Worm (Caenorhabditis elegans) whole organism, late embryonic: ENCODE data around the gene gtf-2E2.
A peak's percentile ranks its signal among the peaks of the same experiment; 100 is the strongest.

Experiments
- C08G9.2 ChIP-seq: sonication (generic microtip); optimal IDR thresholded peaks from 2 replicates; lab custom pipeline; 2016; ENCODE audit warnings: mild to moderate bottlenecking, missing genetic modification characterization, moderate library complexity, missing compliant biosample characterization
- K02D7.2 ChIP-seq: sonication (generic microtip); optimal IDR thresholded peaks from 2 replicates; lab custom pipeline; 2017; ENCODE audit warnings: mild to moderate bottlenecking, missing genetic modification characterization, missing compliant biosample characterization
- K09A11.1 ChIP-seq: sonication (generic microtip); optimal IDR thresholded peaks from 2 replicates; lab custom pipeline; 2017; ENCODE audit warnings: antibody characterized with exemption, mild to moderate bottlenecking, missing genetic modification characterization, missing compliant biosample characterization; ENCODE audit not compliant: insufficient read depth
- Y22D7AL.16 ChIP-seq: sonication (generic microtip); optimal IDR thresholded peaks from 2 replicates; lab custom pipeline; 2016; ENCODE audit warnings: missing genetic modification characterization, missing compliant biosample characterization
- ceh-22 ChIP-seq: sonication (generic microtip); optimal IDR thresholded peaks from 2 replicates; lab custom pipeline; 2017; ENCODE audit warnings: missing biosample characterization, missing genetic modification characterization
- ceh-24 ChIP-seq: sonication (generic microtip); optimal IDR thresholded peaks from 2 replicates; lab custom pipeline; 2016; ENCODE audit warnings: mild to moderate bottlenecking, missing genetic modification characterization, missing compliant biosample characterization
- ceh-30 ChIP-seq: fragments of 150-350 bp; optimal IDR thresholded peaks from 2 replicates; lab custom pipeline; 2014; ENCODE audit warnings: missing biosample characterization, missing genetic modification characterization
- ceh-31 ChIP-seq: sonication (generic microtip); optimal IDR thresholded peaks from 2 replicates; lab custom pipeline; 2016; ENCODE audit warnings: missing genetic modification characterization, missing compliant biosample characterization
- ceh-34 ChIP-seq: sonication (generic microtip); optimal IDR thresholded peaks from 2 replicates; lab custom pipeline; 2016; ENCODE audit warnings: mild to moderate bottlenecking, missing genetic modification characterization, missing compliant biosample characterization
- ceh-48 ChIP-seq: sonication (generic microtip); optimal IDR thresholded peaks from 2 replicates; lab custom pipeline; 2016; ENCODE audit warnings: missing genetic modification characterization, inconsistent platforms, missing compliant biosample characterization
- ceh-9 ChIP-seq: sonication (generic microtip); optimal IDR thresholded peaks from 2 replicates; lab custom pipeline; 2016; ENCODE audit warnings: mild to moderate bottlenecking, missing genetic modification characterization, inconsistent platforms, missing compliant biosample characterization
- che-1 ChIP-seq: sonication (generic microtip); optimal IDR thresholded peaks from 2 replicates; lab custom pipeline; 2016; ENCODE audit warnings: mild to moderate bottlenecking, missing genetic modification characterization, missing compliant biosample characterization
- dve-1 ChIP-seq: sonication (generic microtip); optimal IDR thresholded peaks from 2 replicates; lab custom pipeline; 2017; ENCODE audit warnings: antibody characterized with exemption, mild to moderate bottlenecking, missing genetic modification characterization, missing compliant biosample characterization
- elt-2 ChIP-seq: sonication (generic microtip); optimal IDR thresholded peaks from 2 replicates; lab custom pipeline; 2016; ENCODE audit warnings: missing genetic modification reagents, missing genetic modification characterization, missing compliant biosample characterization
- fax-1 ChIP-seq: sonication (generic microtip); optimal IDR thresholded peaks from 2 replicates; lab custom pipeline; 2016; ENCODE audit warnings: missing genotype, missing genetic modification characterization, missing compliant biosample characterization
- hlh-30 ChIP-seq: sonication (generic microtip); optimal IDR thresholded peaks from 2 replicates; lab custom pipeline; 2017; ENCODE audit warnings: antibody characterized with exemption, missing genetic modification characterization, missing compliant biosample characterization; ENCODE audit not compliant: insufficient read depth
- hlh-6 ChIP-seq: sonication (generic microtip); optimal IDR thresholded peaks from 2 replicates; lab custom pipeline; 2016; ENCODE audit warnings: missing genotype, missing genetic modification characterization, missing compliant biosample characterization
- hlh-8 ChIP-seq: sonication (generic microtip); optimal IDR thresholded peaks from 2 replicates; lab custom pipeline; 2016; ENCODE audit warnings: missing genotype, missing genetic modification characterization, missing compliant biosample characterization
- lim-6 ChIP-seq: sonication (generic microtip); optimal IDR thresholded peaks from 2 replicates; lab custom pipeline; 2016; ENCODE audit warnings: missing genetic modification characterization, missing compliant biosample characterization
- madf-2 ChIP-seq: sonication (generic microtip); optimal IDR thresholded peaks from 2 replicates; lab custom pipeline; 2017; ENCODE audit warnings: missing genetic modification characterization, missing compliant biosample characterization
- mec-3 ChIP-seq: sonication (generic microtip); optimal IDR thresholded peaks from 2 replicates; lab custom pipeline; 2016; ENCODE audit warnings: borderline replicate concordance, missing genetic modification characterization, missing compliant biosample characterization
- nfya-1 ChIP-seq: sonication (generic microtip); optimal IDR thresholded peaks from 2 replicates; lab custom pipeline; 2017; ENCODE audit warnings: missing genetic modification characterization, mild to moderate bottlenecking, missing compliant biosample characterization, antibody characterized with exemption, moderate library complexity
- nhr-232 ChIP-seq: sonication (generic microtip); optimal IDR thresholded peaks from 2 replicates; lab custom pipeline; 2016; ENCODE audit warnings: missing genetic modification characterization, missing compliant biosample characterization
- npax-4 ChIP-seq: sonication (generic microtip); optimal IDR thresholded peaks from 2 replicates; lab custom pipeline; 2016; ENCODE audit warnings: missing genetic modification characterization, missing compliant biosample characterization
- pag-3 ChIP-seq: sonication (generic microtip); optimal IDR thresholded peaks from 2 replicates; lab custom pipeline; 2016; ENCODE audit warnings: missing compliant biosample characterization, missing genetic modification characterization, borderline replicate concordance
- pat-9 ChIP-seq: fragments of 200-800 bp; sonication (Bioruptor generic); optimal IDR thresholded peaks from 2 replicates; lab custom pipeline; 2018; ENCODE audit warnings: mild to moderate bottlenecking, missing genetic modification characterization, moderate library complexity, missing compliant biosample characterization
- pax-1 ChIP-seq: fragments of 150-350 bp; optimal IDR thresholded peaks from 2 replicates; lab custom pipeline; 2014; ENCODE audit warnings: missing biosample characterization, missing genetic modification characterization
- pros-1 ChIP-seq: fragments of 150-350 bp; optimal IDR thresholded peaks from 2 replicates; lab custom pipeline; 2014; ENCODE audit warnings: missing biosample characterization, missing genetic modification reagents, missing genetic modification characterization
- rnt-1 ChIP-seq: sonication (generic microtip); optimal IDR thresholded peaks from 2 replicates; lab custom pipeline; 2016; ENCODE audit warnings: missing genetic modification characterization, missing compliant biosample characterization
- sdc-2 ChIP-seq: sonication (generic microtip); optimal IDR thresholded peaks from 2 replicates; lab custom pipeline; 2016; ENCODE audit warnings: missing genotype, missing genetic modification characterization, missing compliant biosample characterization
- tbx-2 ChIP-seq: sonication (generic microtip); optimal IDR thresholded peaks from 2 replicates; lab custom pipeline; 2016; ENCODE audit warnings: missing genetic modification characterization, missing compliant biosample characterization
- tbx-7 ChIP-seq: sonication (generic microtip); optimal IDR thresholded peaks from 2 replicates; lab custom pipeline; 2016; ENCODE audit warnings: missing genotype, missing genetic modification characterization, missing compliant biosample characterization
- ttx-3 ChIP-seq: sonication (generic microtip); optimal IDR thresholded peaks from 2 replicates; lab custom pipeline; 2016; ENCODE audit warnings: missing genetic modification reagents, missing genetic modification characterization, missing compliant biosample characterization
- unc-3 ChIP-seq, 2 experiments: fragments of 200-800 bp in 1 of 2; sonication (Bioruptor generic) in 1 of 2; sonication (generic microtip) in 1 of 2; conservative IDR thresholded peaks in 1 of 2; optimal IDR thresholded peaks in 1 of 2; 2 replicates each; pipeline versions ENCODE4 v1.3.6 to Lab custom; 2016 to 2022; ENCODE audit warnings: missing compliant biosample characterization in 2 of 2, missing genetic modification characterization in 2 of 2, missing genetic modification reagents in 1 of 2
- unc-55 ChIP-seq: sonication (generic microtip); optimal IDR thresholded peaks from 2 replicates; lab custom pipeline; 2017; ENCODE audit warnings: missing biosample characterization, missing genetic modification reagents, missing genetic modification characterization
- unc-86 ChIP-seq: sonication (generic microtip); optimal IDR thresholded peaks from 2 replicates; lab custom pipeline; 2016; ENCODE audit warnings: missing genetic modification characterization, missing compliant biosample characterization

Gene gtf-2E2

DNA sequence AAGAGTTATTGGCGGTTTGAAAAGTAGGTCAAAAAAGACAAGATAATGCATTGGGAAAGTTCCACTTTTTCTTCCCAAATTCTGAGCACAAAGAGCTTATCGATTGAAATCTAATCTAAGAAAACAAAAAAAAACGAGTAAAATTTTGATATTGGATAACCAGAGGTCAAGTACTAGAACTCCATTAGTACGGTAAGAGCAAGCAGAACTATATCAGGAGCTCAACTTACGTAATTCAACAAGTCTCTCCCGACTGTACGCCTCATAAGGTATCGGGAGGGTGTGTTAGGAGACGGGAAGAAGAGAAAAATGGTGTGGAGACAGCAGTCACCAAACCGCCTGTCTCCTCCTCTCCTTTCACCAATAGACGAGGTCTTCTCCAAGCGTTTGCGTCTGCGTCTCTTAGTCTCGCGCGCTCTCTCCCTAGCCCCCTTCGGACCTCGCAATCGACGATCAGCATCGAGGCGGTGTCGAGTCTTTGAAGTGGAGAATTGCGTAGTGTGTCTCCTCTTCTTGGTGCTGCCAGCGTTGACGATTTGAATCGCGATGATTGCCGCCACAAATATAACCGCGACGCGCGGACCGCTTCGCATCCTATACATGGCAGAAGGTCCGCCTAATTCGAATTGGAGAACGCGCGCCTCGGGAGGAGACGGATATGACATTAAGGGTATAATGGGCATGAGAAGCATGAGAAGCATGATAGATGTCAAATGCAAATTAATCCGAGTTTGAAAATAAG, 24.8 kb upstream of the gtf-2E2 start, which contains the start of gene F54D5.5 (continued):
- TF ChIP-seq madf-2 (tag; lab: Kevin White, UChicago) (no peak), unc-55 (GFP tag; lab: Kevin White, UChicago) (no peak), unc-3 (GFP tag; conservative IDR thresholded peaks at IDR 0.05; lab: Robert Waterston, UW) (no peak), unc-3 (tag; optimal IDR thresholded peaks at IDR 0.05; lab: Kevin White, UChicago) (no peak), ceh-22 (tag; lab: Kevin White, UChicago) (no peak), pat-9 (tag; lab: Kevin White, UChicago) (no peak), dve-1 (tag; lab: Kevin White, UChicago) (no peak), Y22D7AL.16 (no peak), ceh-31 (peak; percentile 89), tbx-2 (tag; lab: Kevin White, UChicago) (peak; percentile 77), ceh-30 (no peak), nfya-1 (tag; lab: Kevin White, UChicago) (peak; percentile 82), che-1 (tag; lab: Kevin White, UChicago) (no peak), tbx-7 (peak; percentile 9), elt-2 (tag; lab: Kevin White, UChicago) (no peak), hlh-8 (tag; lab: Kevin White, UChicago) (no peak), pag-3 (tag; lab: Kevin White, UChicago) (no peak)

DNA sequence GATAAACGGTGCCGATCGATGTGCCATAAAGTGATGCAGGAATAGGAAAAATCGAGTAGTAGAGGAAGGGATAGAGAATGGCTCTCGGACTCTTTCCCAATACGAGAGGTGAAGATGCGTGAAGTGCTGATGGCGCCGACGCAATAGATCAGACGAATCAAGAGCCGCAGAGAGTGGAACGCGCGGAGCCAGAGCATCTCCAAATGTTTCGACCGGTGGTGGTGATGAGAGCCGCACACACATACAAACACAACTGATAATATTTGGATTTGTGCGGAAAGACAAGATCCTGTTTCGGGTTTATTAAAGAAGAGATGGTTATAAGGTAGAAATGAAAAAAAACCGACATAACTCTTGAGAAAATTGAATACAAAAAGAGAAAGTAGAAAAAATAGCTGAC, 21.8 kb upstream of the gtf-2E2 start, which contains the start of gene F54D5.15:
TSS of gene F54D5.15 (minus strand) at position 101 of the 400 bp plus-strand sequence.
- no peak for TF ChIP-seq nhr-232
- TF ChIP-seq npax-4 (tag; lab: Kevin White, UChicago): no peak
- no peak for TF ChIP-seq sdc-2 (tag; lab: Kevin White, UChicago)
- no peak for TF ChIP-seq ceh-9 (tag; lab: Kevin White, UChicago)
- no peak for TF ChIP-seq K02D7.2 (tag; lab: Kevin White, UChicago)
- no peak for TF ChIP-seq madf-2 (tag; lab: Kevin White, UChicago)
- TF ChIP-seq mec-3 (tag; lab: Kevin White, UChicago): no peak
- TF ChIP-seq ttx-3: no peak
- no peak for TF ChIP-seq tbx-7
- no peak for TF ChIP-seq ceh-30
- TF ChIP-seq fax-1 (tag; lab: Kevin White, UChicago): no peak
- no peak for TF ChIP-seq rnt-1 (tag; lab: Kevin White, UChicago)
- TF ChIP-seq, all 69 proteins: peak for 0

DNA sequence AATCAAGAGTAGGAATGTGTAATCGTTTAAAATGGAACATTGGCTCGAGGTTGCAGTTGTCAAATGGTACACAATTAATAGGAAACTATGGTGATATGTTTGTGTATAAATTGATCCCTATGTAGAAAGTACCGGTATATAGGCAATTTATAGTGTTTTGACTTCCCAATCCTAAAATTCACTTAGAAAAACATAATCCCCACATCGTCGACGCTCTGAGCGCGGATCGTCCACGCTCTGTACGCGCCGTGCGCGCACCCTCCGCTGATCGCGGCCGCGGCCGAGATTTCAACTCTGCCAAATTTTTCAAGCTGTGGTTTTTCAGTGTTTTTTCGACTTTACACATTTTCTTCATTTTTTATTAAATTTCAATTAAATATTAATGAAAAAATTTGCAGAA, 14.0 kb upstream of the gtf-2E2 start, which contains the start of gene F54D5.17:
TSS of gene F54D5.17 (plus strand) at position 301 of the 400 bp plus-strand sequence.
- no peak for TF ChIP-seq C08G9.2 (tag; lab: Kevin White, UChicago)

DNA sequence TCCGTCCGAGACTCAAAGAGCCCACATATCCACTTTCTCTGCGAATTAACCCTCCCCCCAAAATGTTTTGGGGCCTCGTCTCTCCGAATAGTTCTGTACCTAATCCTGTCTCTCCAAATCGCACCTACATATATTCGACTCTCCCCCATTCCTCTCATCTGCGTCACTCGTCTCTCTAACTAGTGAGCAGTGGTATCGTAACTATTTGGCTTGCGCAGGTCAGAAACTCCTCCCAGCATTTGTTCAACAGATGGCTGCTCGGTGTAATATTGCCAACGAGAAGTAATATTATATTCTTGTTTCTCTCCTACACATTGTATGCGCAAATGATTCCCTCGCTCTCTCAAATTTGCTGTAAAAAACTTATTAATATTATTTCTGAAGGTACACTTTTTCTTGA, 13.3 kb upstream of the gtf-2E2 start, which contains the start of gene F54D5.24:
TSS of gene F54D5.24 (plus strand) at position 316 of the 400 bp plus-strand sequence.
- TF ChIP-seq unc-86 (tag; lab: Kevin White, UChicago) (no peak), hlh-8 (tag; lab: Kevin White, UChicago) (peak; percentile 38), ceh-48 (tag; lab: Kevin White, UChicago) (no peak), npax-4 (tag; lab: Kevin White, UChicago) (no peak), ceh-34 (peak; percentile 64), pros-1 (tag; lab: Kevin White, UChicago) (no peak), ceh-24 (tag; lab: Kevin White, UChicago) (no peak), hlh-6 (tag; lab: Kevin White, UChicago) (no peak), hlh-30 (tag; lab: Kevin White, UChicago) (no peak), K09A11.1 (tag; lab: Kevin White, UChicago) (no peak), nfya-1 (tag; lab: Kevin White, UChicago) (no peak), pax-1 (tag; lab: Kevin White, UChicago) (no peak), lim-6 (no peak), tbx-2 (tag; lab: Kevin White, UChicago) (peak; percentile 5), ceh-30 (no peak)
